Worm (Caenorhabditis elegans) whole organism, mixed stage, embryonic: Measurements from ENCODE around the gene C09E9.1.

Source experiments
- M03D4.4 ChIP-seq: sonication (generic microtip); optimal IDR thresholded peaks from 2 replicates; lab custom pipeline; 2017; ENCODE audit warnings: mild to moderate bottlenecking, missing genetic modification characterization, missing compliant biosample characterization
- bed-3 ChIP-seq: fragments of 200-800 bp; sonication (Bioruptor generic); optimal IDR thresholded peaks from 3 replicates; lab custom pipeline; 2018; ENCODE audit warnings: mild to moderate bottlenecking, missing genetic modification characterization, moderate library complexity, missing compliant biosample characterization
- blmp-1 ChIP-seq: fragments of 150-350 bp; optimal IDR thresholded peaks from 2 replicates; lab custom pipeline; 2014; ENCODE audit warnings: missing biosample characterization, missing genetic modification characterization
- ceh-39 ChIP-seq: fragments of 150-350 bp; optimal IDR thresholded peaks from 2 replicates; lab custom pipeline; 2014; ENCODE audit warnings: missing biosample characterization, missing genetic modification characterization
- ceh-43 ChIP-seq: fragments of 200-800 bp; sonication (Bioruptor generic); optimal IDR thresholded peaks from 2 replicates; lab custom pipeline; 2018; ENCODE audit warnings: mild to moderate bottlenecking, missing genetic modification characterization, moderate library complexity, missing compliant biosample characterization
- ceh-83 ChIP-seq: fragments of 200-800 bp; sonication (Bioruptor generic); optimal IDR thresholded peaks from 2 replicates; lab custom pipeline; 2018; ENCODE audit warnings: mild to moderate bottlenecking, missing genetic modification characterization, missing compliant biosample characterization
- ces-1 ChIP-seq: fragments of 150-350 bp; optimal IDR thresholded peaks from 2 replicates; lab custom pipeline; 2014; ENCODE audit warnings: missing biosample characterization, missing genetic modification reagents, missing genetic modification characterization
- cnd-1 ChIP-seq: fragments of 200-800 bp; sonication (Bioruptor generic); optimal IDR thresholded peaks from 2 replicates; lab custom pipeline; 2018; ENCODE audit warnings: mild to moderate bottlenecking, missing genetic modification characterization, missing compliant biosample characterization
- drap-1 ChIP-seq: fragments of 200-800 bp; sonication (Bioruptor generic); optimal IDR thresholded peaks from 3 replicates; lab custom pipeline; 2018; ENCODE audit warnings: mild to moderate bottlenecking, missing genetic modification characterization, missing compliant biosample characterization
- elt-1 ChIP-seq: sonication (generic microtip); optimal IDR thresholded peaks from 2 replicates; lab custom pipeline; 2017; ENCODE audit warnings: missing genetic modification characterization, mild to moderate bottlenecking, missing compliant biosample characterization, antibody characterized with exemption, moderate library complexity, borderline replicate concordance; ENCODE audit not compliant: insufficient read depth
- elt-3 ChIP-seq: fragments of 150-350 bp; optimal IDR thresholded peaks from 2 replicates; lab custom pipeline; 2014; ENCODE audit warnings: missing biosample characterization, missing genetic modification characterization
- flh-1 ChIP-seq: fragments of 200-800 bp; sonication (Bioruptor generic); optimal IDR thresholded peaks from 2 replicates; lab custom pipeline; 2018; ENCODE audit warnings: mild to moderate bottlenecking, missing genetic modification characterization, moderate library complexity, missing compliant biosample characterization
- ham-2 ChIP-seq: fragments of 200-800 bp; sonication (Bioruptor generic); optimal IDR thresholded peaks from 2 replicates; lab custom pipeline; 2018; ENCODE audit warnings: mild to moderate bottlenecking, missing genetic modification characterization, missing compliant biosample characterization
- hlh-1 ChIP-seq: fragments of 150-350 bp; optimal IDR thresholded peaks from 2 replicates; lab custom pipeline; 2014; ENCODE audit warnings: missing biosample characterization, missing genetic modification reagents, missing genetic modification characterization
- lin-13 ChIP-seq: fragments of 150-350 bp; optimal IDR thresholded peaks from 2 replicates; lab custom pipeline; 2014; ENCODE audit warnings: missing biosample characterization, missing genetic modification characterization
- lin-32 ChIP-seq: fragments of 200-800 bp; sonication (Bioruptor generic); optimal IDR thresholded peaks from 2 replicates; lab custom pipeline; 2018; ENCODE audit warnings: mild to moderate bottlenecking, missing genetic modification characterization, missing compliant biosample characterization
- lsy-2 ChIP-seq: fragments of 150-350 bp; optimal IDR thresholded peaks from 2 replicates; lab custom pipeline; 2014; ENCODE audit warnings: missing biosample characterization, missing genetic modification characterization
- mab-5 ChIP-seq: fragments of 150-350 bp; optimal IDR thresholded peaks from 2 replicates; lab custom pipeline; 2014; ENCODE audit warnings: missing biosample characterization, missing genetic modification characterization
- mep-1 ChIP-seq: fragments of 150-350 bp; optimal IDR thresholded peaks from 2 replicates; lab custom pipeline; 2017; ENCODE audit warnings: missing biosample characterization, missing genetic modification reagents, missing genetic modification characterization, inconsistent platforms
- mls-2 ChIP-seq: sonication (generic microtip); optimal IDR thresholded peaks from 2 replicates; lab custom pipeline; 2016; ENCODE audit warnings: mild to moderate bottlenecking, missing genetic modification characterization, moderate library complexity, missing compliant biosample characterization
- nhr-2 ChIP-seq: fragments of 150-350 bp; optimal IDR thresholded peaks from 2 replicates; lab custom pipeline; 2014; ENCODE audit warnings: missing biosample characterization, missing genetic modification characterization
- nhr-237 ChIP-seq: fragments of 150-350 bp; optimal IDR thresholded peaks from 2 replicates; lab custom pipeline; 2014; ENCODE audit warnings: missing biosample characterization, missing genetic modification characterization
- nhr-76 ChIP-seq: sonication (generic microtip); optimal IDR thresholded peaks from 2 replicates; lab custom pipeline; 2017; ENCODE audit warnings: missing biosample characterization, missing genetic modification characterization
- pha-4 ChIP-seq: fragments of 150-350 bp; optimal IDR thresholded peaks from 2 replicates; lab custom pipeline; 2018; ENCODE audit warnings: missing biosample characterization, missing genetic modification reagents, missing genetic modification characterization
- sem-2 ChIP-seq: fragments of 200-800 bp; sonication (Bioruptor generic); optimal IDR thresholded peaks from 2 replicates; lab custom pipeline; 2018; ENCODE audit warnings: mild to moderate bottlenecking, missing genetic modification characterization, missing compliant biosample characterization
- snpc-4 ChIP-seq: fragments of 150-350 bp; optimal IDR thresholded peaks from 2 replicates; lab custom pipeline; 2014; ENCODE audit warnings: missing biosample characterization, missing genetic modification characterization
- sptf-1 ChIP-seq: sonication (generic microtip); optimal IDR thresholded peaks from 2 replicates; lab custom pipeline; 2017; ENCODE audit warnings: mild to moderate bottlenecking, missing genetic modification characterization, moderate library complexity, missing compliant biosample characterization
- tbx-8 ChIP-seq: fragments of 200-800 bp; sonication (Bioruptor generic); optimal IDR thresholded peaks from 2 replicates; lab custom pipeline; 2018; ENCODE audit warnings: mild to moderate bottlenecking, missing genetic modification characterization, moderate library complexity, missing compliant biosample characterization
- unc-120 ChIP-seq: sonication (generic microtip); optimal IDR thresholded peaks from 2 replicates; lab custom pipeline; 2017; ENCODE audit warnings: missing genetic modification characterization, missing compliant biosample characterization; ENCODE audit not compliant: poor library complexity, severe bottlenecking
- unc-39 ChIP-seq: fragments of 150-350 bp; optimal IDR thresholded peaks from 2 replicates; lab custom pipeline; 2014; ENCODE audit warnings: missing biosample characterization, missing genetic modification characterization
- unc-62 ChIP-seq: fragments of 150-350 bp; optimal IDR thresholded peaks from 2 replicates; lab custom pipeline; 2014; ENCODE audit warnings: missing biosample characterization, missing genetic modification reagents, missing genetic modification characterization
- ztf-11 ChIP-seq: fragments of 150-350 bp; optimal IDR thresholded peaks from 2 replicates; lab custom pipeline; 2014; ENCODE audit warnings: missing biosample characterization, missing genetic modification characterization

C09E9.1 gene

ce11 chrIV:1286549-1286948 is 11.9 kb downstream of the C09E9.1 start:
- TF ChIP-seq elt-3 (tag; lab: Kevin White, UChicago) (no peak), nhr-76 (no peak), lin-32 (no peak), ztf-11 (no peak), flh-1 (no peak), ceh-39 (tag; lab: Kevin White, UChicago) (no peak), sptf-1 (no peak), ceh-43 (GFP tag; lab: Kevin White, UChicago) (no peak), mep-1 (tag; lab: Kevin White, UChicago) (no peak), drap-1 (GFP tag; lab: Kevin White, UChicago) (no peak), tbx-8 (no peak), nhr-2 (no peak), sem-2 (no peak), mls-2 (tag; lab: Kevin White, UChicago) (no peak), M03D4.4 (tag; lab: Kevin White, UChicago) (no peak), elt-1 (tag; lab: Kevin White, UChicago) (no peak), hlh-1 (tag; lab: Kevin White, UChicago) (no peak)
- TF ChIP-seq, all 35 proteins: peak for 0

- TF ChIP-seq cnd-1 (no peak), ceh-43 (GFP tag; lab: Kevin White, UChicago) (no peak), bed-3 (no peak), pha-4 (tag; lab: Kevin White, UChicago) (no peak), unc-120 (tag; lab: Kevin White, UChicago) (no peak), lin-32 (no peak), mab-5 (tag; lab: Kevin White, UChicago) (no peak), unc-62 (no peak), unc-39 (tag; lab: Kevin White, UChicago) (no peak), drap-1 (GFP tag; lab: Kevin White, UChicago) (no peak), lin-13 (tag; lab: Kevin White, UChicago) (no peak), ces-1 (GFP tag; lab: Kevin White, UChicago) (no peak)
Measured at ce11 chrIV:1289327-1289726, 14.7 kb downstream of the C09E9.1 start, which contains the start of gene plst-1. Gene plst-1 (plus strand): TSS chrIV:1289627.

ce11 chrIV:1298984-1299383 is 24.3 kb downstream of the C09E9.1 start:
- TF ChIP-seq lin-13 (tag; lab: Kevin White, UChicago) (no peak), cnd-1 (no peak), elt-3 (tag; lab: Kevin White, UChicago) (no peak), mls-2 (tag; lab: Kevin White, UChicago) (no peak), unc-62 (no peak), ceh-83 (GFP tag; lab: Kevin White, UChicago) (no peak), tbx-8 (no peak), ham-2 (GFP tag; lab: Kevin White, UChicago) (no peak), sptf-1 (no peak), lsy-2 (tag; lab: Kevin White, UChicago) (no peak), ceh-39 (tag; lab: Kevin White, UChicago) (no peak), unc-39 (tag; lab: Kevin White, UChicago) (no peak), hlh-1 (tag; lab: Kevin White, UChicago) (no peak), lin-32 (no peak), nhr-2 (no peak), pha-4 (tag; lab: Kevin White, UChicago) (no peak)
- TF ChIP-seq, all 35 proteins: peak for 0

ce11 chrIV:1309600-1310207 is 35.0 kb downstream of the C09E9.1 start, which contains the start of the genes ddx-46 and F53H1.4:
Gene ddx-46 (minus strand): TSS chrIV:1309650.
Gene F53H1.4 (plus strand): TSS chrIV:1310166.
- TF ChIP-seq blmp-1 (tag; lab: Kevin White, UChicago), result no peak
- no peak for TF ChIP-seq snpc-4
- no peak for TF ChIP-seq nhr-2
- no peak for TF ChIP-seq tbx-8
- no peak for TF ChIP-seq elt-1 (tag; lab: Kevin White, UChicago)
- peak; percentile 25 for TF ChIP-seq hlh-1 (tag; lab: Kevin White, UChicago)
- TF ChIP-seq mls-2 (tag; lab: Kevin White, UChicago), result no peak
- TF ChIP-seq lin-13 (tag; lab: Kevin White, UChicago), result peak; percentile 32
- TF ChIP-seq sem-2, result no peak
- TF ChIP-seq sptf-1, result no peak
- peak; percentile 24 for TF ChIP-seq lsy-2 (tag; lab: Kevin White, UChicago)
- no peak for TF ChIP-seq nhr-237 (tag; lab: Kevin White, UChicago)
- TF ChIP-seq unc-39 (tag; lab: Kevin White, UChicago), result no peak
- peak; percentile 21 for TF ChIP-seq mep-1 (tag; lab: Kevin White, UChicago)
- TF ChIP-seq cnd-1, result no peak
- TF ChIP-seq, all 35 proteins: peak for 4
